Fruit fly (Drosophila melanogaster) S2 (cell line): ENCODE measurements around the gene Nrg.

Source experiments
- CG8478 ChIP-seq: fragments of >200 bp; optimal IDR thresholded peaks from 2 replicates; lab custom pipeline; 2018
- CTCF ChIP-seq, 2 experiments: fragments of >200 bp; optimal IDR thresholded peaks; 2 replicates each; lab custom pipeline; 2018

DNA sequence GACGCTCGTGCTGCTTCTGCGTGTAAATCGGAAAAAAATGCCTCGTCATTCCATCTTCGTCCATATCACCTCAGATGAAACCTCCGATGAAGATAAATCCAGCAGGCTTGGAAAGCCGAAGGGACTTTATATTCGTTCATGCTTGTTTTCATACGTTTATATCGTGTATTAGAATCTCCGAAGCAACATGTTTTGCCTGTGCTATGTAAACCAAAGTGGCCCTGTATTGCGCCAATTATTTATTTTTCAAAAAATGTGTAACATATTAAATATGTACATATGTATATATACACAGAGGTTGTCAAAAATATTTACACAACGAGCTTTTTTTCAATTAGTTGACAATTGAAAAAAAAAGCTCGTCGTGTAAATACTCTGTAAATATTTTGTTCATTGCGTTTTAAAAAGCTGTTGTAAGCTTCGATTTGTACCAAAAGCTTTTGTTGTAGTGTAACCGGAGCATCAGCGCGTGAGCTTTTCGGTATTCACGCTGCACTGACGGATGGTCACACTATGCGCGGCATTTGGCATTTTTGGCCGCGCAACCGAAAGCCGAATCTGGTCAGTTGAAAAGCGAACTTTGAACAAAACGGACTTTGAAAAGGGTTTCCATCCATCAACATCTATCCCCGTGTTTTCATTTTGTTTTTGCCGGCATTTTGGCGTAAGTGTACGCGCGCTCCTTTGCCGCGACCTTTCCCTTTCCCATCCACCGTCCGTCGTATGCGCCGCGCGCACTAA is 56.7 kb downstream of the Nrg start, which contains the start of gene CG12065:
- TF ChIP-seq CG8478 = no peak
- TF ChIP-seq CTCF (optimal IDR thresholded peaks at IDR 0.05; lab: Kevin White, UChicago) = peak in 1 of 2 experiments; percentile 8
